Worm (Caenorhabditis elegans): ENCODE measurements around the gene grl-19.

The grl-19 gene

ce11 chrIV:210591-210990, 41.8 kb downstream of the grl-19 start:
- TF ChIP-seq unc-62 (GFP tag; optimal IDR thresholded peaks at IDR 0.05) (no peak), skn-1 (tag; optimal IDR thresholded peaks at IDR 0.05) (peak; percentile 61), zip-4 (GFP tag; optimal IDR thresholded peaks at IDR 0.05) (no peak), aly-2 (tag; optimal IDR thresholded peaks at IDR 0.05) (no peak), snpc-4 (tag; optimal IDR thresholded peaks at IDR 0.05) (no peak), egl-13 (tag; optimal IDR thresholded peaks at IDR 0.05) (no peak), lsy-2 (tag; optimal IDR thresholded peaks at IDR 0.05) (peak; percentile 35 to 38), nhr-237 (tag; optimal IDR thresholded peaks at IDR 0.05) (no peak), mdl-1 (tag; optimal IDR thresholded peaks at IDR 0.05) (peak in 1 of 2 experiments; percentile 10), hlh-17 (GFP tag; optimal IDR thresholded peaks at IDR 0.05; ENCODE audit: borderline replicate concordance) (no peak), rnt-1 (tag; optimal IDR thresholded peaks at IDR 0.05) (no peak), irx-1 (tag; optimal IDR thresholded peaks at IDR 0.05) (no peak), lin-13 (GFP tag; optimal IDR thresholded peaks at IDR 0.05) (peak; percentile 11), sup-37 (GFP tag; optimal IDR thresholded peaks at IDR 0.05) (no peak), lin-35 (GFP tag; optimal IDR thresholded peaks at IDR 0.05) (peak in 1 of 2 experiments; percentile 66), sox-4 (tag; optimal IDR thresholded peaks at IDR 0.05) (no peak), jun-1 (tag; optimal IDR thresholded peaks at IDR 0.05) (peak; percentile 31), nhr-85 (tag) (peak; percentile 84), elt-2 (tag; optimal IDR thresholded peaks at IDR 0.05) (peak; percentile 79), ceh-82 (tag; optimal IDR thresholded peaks at IDR 0.05) (peak in 2 of 3 experiments; percentile 10 to 27), dpl-1 (GFP tag; optimal IDR thresholded peaks at IDR 0.05) (peak; percentile 10 to 25 (median 23)), tbx-2 (tag; optimal IDR thresholded peaks at IDR 0.05) (peak; percentile 41), lin-39 (tag; optimal IDR thresholded peaks at IDR 0.05) (no peak), snu-23 (GFP tag; optimal IDR thresholded peaks at IDR 0.05) (peak; percentile 57), ceh-88 (GFP tag; IDR thresholded peaks at IDR 0.05) (no peak), efl-1 (optimal IDR thresholded peaks at IDR 0.05) (peak; percentile 50 to 53), efl-1 (GFP tag; optimal IDR thresholded peaks at IDR 0.05 in 1 of 2) (peak; percentile 32 to 94), hpl-2 (GFP tag; optimal IDR thresholded peaks at IDR 0.05) (no peak), nhr-47 (tag; optimal IDR thresholded peaks at IDR 0.05) (no peak), egl-27 (tag; optimal IDR thresholded peaks at IDR 0.05) (no peak), hlh-4 (tag; optimal IDR thresholded peaks at IDR 0.05) (no peak), fkh-10 (GFP tag; optimal IDR thresholded peaks at IDR 0.05) (no peak), elt-3 (tag; optimal IDR thresholded peaks at IDR 0.05) (peak in 2 of 6 experiments; percentile 22 to 50), sptf-1 (tag; optimal IDR thresholded peaks at IDR 0.05) (no peak), swsn-7 (tag; optimal IDR thresholded peaks at IDR 0.05) (peak; percentile 49), nhr-71 (tag; optimal IDR thresholded peaks at IDR 0.05) (peak; percentile 64), ces-1 (GFP tag; optimal IDR thresholded peaks at IDR 0.05) (no peak), Y116A8C.19 (tag; optimal IDR thresholded peaks at IDR 0.05; ENCODE audit: borderline replicate concordance) (no peak), nhr-90 (tag; optimal IDR thresholded peaks at IDR 0.05; ENCODE audit: poor library complexity) (peak; percentile 75), unc-30 (tag; optimal IDR thresholded peaks at IDR 0.05) (no peak), mep-1 (tag; optimal IDR thresholded peaks at IDR 0.05) (peak; percentile 35), unc-86 (tag; optimal IDR thresholded peaks at IDR 0.05) (peak; percentile 9), xbp-1 (tag; optimal IDR thresholded peaks at IDR 0.05) (no peak), blmp-1 (tag; optimal IDR thresholded peaks at IDR 0.05) (peak; percentile 14), unc-98 (GFP tag; IDR thresholded peaks at IDR 0.05) (no peak), nhr-20 (tag; optimal IDR thresholded peaks at IDR 0.05) (peak; percentile 50), pqm-1 (tag; optimal IDR thresholded peaks at IDR 0.05) (no peak), isw-1 (GFP tag; IDR thresholded peaks at IDR 0.05) (no peak)
